Fruit fly (Drosophila melanogaster) whole organism, prepupa: ENCODE data around the gene bru1.

Experiments
- Blimp-1 ChIP-seq: fragments of 200-800 bp; sonication (Bioruptor generic); optimal IDR thresholded peaks from 3 replicates; lab custom pipeline; 2017; ENCODE audit warnings: missing biosample characterization, missing genetic modification characterization, mild to moderate bottlenecking, moderate library complexity, missing genetic modification reagents
- CG10631 ChIP-seq: fragments of 200-800 bp; sonication (Bioruptor generic); optimal IDR thresholded peaks from 2 replicates; lab custom pipeline; 2016; ENCODE audit warnings: missing biosample characterization, missing genetic modification characterization
- CG10669 ChIP-seq: fragments of 200-800 bp; sonication (Bioruptor generic); optimal IDR thresholded peaks from 3 replicates; lab custom pipeline; 2018; ENCODE audit warnings: missing biosample characterization, mild to moderate bottlenecking, missing genetic modification characterization, moderate library complexity
- CG11294 ChIP-seq: fragments of 200-800 bp; sonication (Bioruptor generic); IDR thresholded peaks from 2 replicates; pipeline ENCODE4 v1.3.6; 2022; ENCODE audit warnings: missing biosample characterization, missing genetic modification characterization
- CG11902 ChIP-seq: fragments of 200-800 bp; sonication (Bioruptor generic); optimal IDR thresholded peaks from 3 replicates; lab custom pipeline; 2016; ENCODE audit warnings: missing biosample characterization, missing genetic modification characterization
- CG15336 ChIP-seq: fragments of 200-800 bp; sonication (Bioruptor generic); IDR thresholded peaks from 2 replicates; pipeline ENCODE4 v1.3.6; 2022; ENCODE audit warnings: missing biosample characterization, missing genetic modification characterization
- CG1621 ChIP-seq: fragments of 200-800 bp; sonication (Bioruptor generic); optimal IDR thresholded peaks from 3 replicates; lab custom pipeline; 2018; ENCODE audit warnings: missing biosample characterization, mild to moderate bottlenecking, missing genetic modification characterization
- CG16779 ChIP-seq: fragments of 200-800 bp; sonication (Bioruptor generic); optimal IDR thresholded peaks from 3 replicates; lab custom pipeline; 2017; ENCODE audit warnings: missing biosample characterization, mild to moderate bottlenecking, missing genetic modification characterization
- CG3032 ChIP-seq: fragments of 200-800 bp; optimal IDR thresholded peaks from 2 replicates; lab custom pipeline; 2019; ENCODE audit warnings: missing biosample characterization, mild to moderate bottlenecking, missing genetic modification characterization, moderate library complexity
- CG31627 ChIP-seq: fragments of 200-800 bp; sonication (Bioruptor generic); optimal IDR thresholded peaks from 3 replicates; lab custom pipeline; 2016; ENCODE audit warnings: missing biosample characterization, missing genetic modification characterization
- CG6163 ChIP-seq: fragments of 200-800 bp; sonication (Bioruptor generic); IDR thresholded peaks from 3 replicates; pipeline ENCODE4 v1.3.6; 2022; ENCODE audit warnings: missing biosample characterization, missing genetic modification characterization
- CG6792 ChIP-seq: fragments of 200-800 bp; sonication (Bioruptor generic); optimal IDR thresholded peaks from 3 replicates; lab custom pipeline; 2016; ENCODE audit warnings: missing biosample characterization, missing genetic modification characterization
- CG7368 ChIP-seq: fragments of 200-800 bp; sonication (Bioruptor generic); optimal IDR thresholded peaks from 3 replicates; lab custom pipeline; 2016; ENCODE audit warnings: missing biosample characterization, missing genetic modification characterization
- CG8319 ChIP-seq: fragments of 200-800 bp; sonication (Bioruptor generic); optimal IDR thresholded peaks from 3 replicates; lab custom pipeline; 2016; ENCODE audit warnings: missing biosample characterization, missing genetic modification characterization
- Ets21C ChIP-seq: fragments of 200-800 bp; sonication (Bioruptor generic); optimal IDR thresholded peaks from 3 replicates; lab custom pipeline; 2016; ENCODE audit warnings: missing biosample characterization, missing genetic modification characterization
- Gug ChIP-seq: fragments of 200-800 bp; sonication (Bioruptor generic); IDR thresholded peaks from 2 replicates; pipeline ENCODE4 v1.3.6; 2022; ENCODE audit warnings: missing biosample characterization, missing genetic modification characterization
- Hr39 ChIP-seq: fragments of 200-800 bp; sonication (Bioruptor generic); optimal IDR thresholded peaks from 2 replicates; lab custom pipeline; 2016; ENCODE audit warnings: missing biosample characterization, missing genetic modification characterization
- Hr4 ChIP-seq: fragments of 200-800 bp; sonication (Bioruptor generic); optimal IDR thresholded peaks from 3 replicates; lab custom pipeline; 2016; ENCODE audit warnings: missing biosample characterization, missing genetic modification characterization
- Lpt ChIP-seq: fragments of 200-800 bp; sonication (Bioruptor generic); optimal IDR thresholded peaks from 3 replicates; lab custom pipeline; 2016; ENCODE audit warnings: missing biosample characterization, missing genetic modification characterization
- OdsH ChIP-seq: fragments of 200-800 bp; sonication (Bioruptor generic); optimal IDR thresholded peaks from 3 replicates; lab custom pipeline; 2016; ENCODE audit warnings: missing biosample characterization, missing genetic modification characterization
- Smox ChIP-seq: fragments of 200-800 bp; sonication (Bioruptor generic); optimal IDR thresholded peaks from 3 replicates; lab custom pipeline; 2016; ENCODE audit warnings: missing biosample characterization, missing genetic modification characterization
- Sox15 ChIP-seq: fragments of 200-800 bp; sonication (Bioruptor generic); optimal IDR thresholded peaks from 3 replicates; lab custom pipeline; 2016; ENCODE audit warnings: missing biosample characterization, missing genetic modification characterization
- eg ChIP-seq: fragments of 200-800 bp; sonication (Bioruptor generic); IDR thresholded peaks from 3 replicates; pipeline ENCODE4 v1.3.6; 2022; ENCODE audit warnings: missing biosample characterization, missing genetic modification characterization
- esn ChIP-seq: fragments of 200-800 bp; sonication (Bioruptor generic); optimal IDR thresholded peaks from 2 replicates; lab custom pipeline; 2016; ENCODE audit warnings: missing biosample characterization, mild to moderate bottlenecking, missing genetic modification characterization, moderate library complexity
- fd59A ChIP-seq: fragments of 200-800 bp; sonication (Bioruptor generic); optimal IDR thresholded peaks from 2 replicates; lab custom pipeline; 2017; ENCODE audit warnings: missing biosample characterization, mild to moderate bottlenecking, missing genetic modification characterization, missing genetic modification reagents
- fkh ChIP-seq: fragments of 200-800 bp; sonication (Bioruptor generic); optimal IDR thresholded peaks from 3 replicates; lab custom pipeline; 2017; ENCODE audit warnings: missing biosample characterization, mild to moderate bottlenecking, missing genetic modification characterization, moderate library complexity
- lz ChIP-seq: fragments of 200-800 bp; sonication (Bioruptor generic); optimal IDR thresholded peaks from 3 replicates; lab custom pipeline; 2016; ENCODE audit warnings: missing biosample characterization, missing genetic modification characterization
- net ChIP-seq: fragments of 200-800 bp; sonication (Bioruptor generic); optimal IDR thresholded peaks from 3 replicates; lab custom pipeline; 2016; ENCODE audit warnings: missing biosample characterization, missing genetic modification characterization
- salr ChIP-seq, 2 experiments: fragments of 200-800 bp; sonication (Bioruptor generic); optimal IDR thresholded peaks; 3 replicates each; lab custom pipeline; 2016 to 2018; ENCODE audit warnings: missing biosample characterization in 2 of 2, missing genetic modification characterization in 2 of 2, mild to moderate bottlenecking in 1 of 2
- spab ChIP-seq: fragments of 200-800 bp; sonication (Bioruptor generic); optimal IDR thresholded peaks from 2 replicates; lab custom pipeline; 2017; ENCODE audit warnings: missing biosample characterization, mild to moderate bottlenecking, missing genetic modification characterization, missing genetic modification reagents
- ss ChIP-seq, 2 experiments: fragments of 200-800 bp; sonication (Bioruptor generic); optimal IDR thresholded peaks; 2 replicates in 1 of 2; 3 replicates in 1 of 2; lab custom pipeline; 2017 to 2018; ENCODE audit warnings: mild to moderate bottlenecking in 2 of 2, missing biosample characterization in 2 of 2, missing genetic modification characterization in 2 of 2, moderate library complexity in 1 of 2
- svp ChIP-seq: fragments of 200-800 bp; sonication (Bioruptor generic); peaks from one replicate; lab custom pipeline; 2016; ENCODE audit warnings: missing biosample characterization, missing genetic modification characterization
- topi ChIP-seq: fragments of 200-800 bp; sonication (Bioruptor generic); optimal IDR thresholded peaks from 3 replicates; lab custom pipeline; 2016; ENCODE audit warnings: missing biosample characterization, missing genetic modification characterization

Gene bru1

DNA sequence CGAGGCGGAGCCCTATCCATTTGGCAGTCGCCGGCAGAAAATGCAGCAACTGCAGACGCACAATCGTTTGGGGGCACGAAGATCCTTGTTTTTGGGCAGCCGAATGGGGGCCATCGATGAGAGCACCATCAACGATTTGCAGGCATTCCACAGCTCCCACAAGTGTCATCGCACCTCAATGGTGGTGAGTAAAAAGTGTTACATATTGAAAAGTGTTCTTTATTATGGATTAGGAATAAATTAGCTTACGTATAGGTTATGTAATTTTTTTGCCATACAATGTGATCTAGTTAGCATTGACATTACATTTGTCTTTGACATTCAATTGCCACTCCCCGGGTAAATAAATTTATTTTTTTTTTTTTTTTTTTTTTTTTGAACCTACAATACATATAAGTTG, 13.3 kb upstream of the bru1 start, which contains the start of gene CG31861:
Gene CG31861 (plus strand): TSS at position 301 of the 400 bp plus-strand sequence.
- TF ChIP-seq CG10669 (GFP tag; lab: Kevin White, UChicago) (no peak), ss (GFP tag; optimal IDR thresholded peaks at IDR 0.05; lab: Kevin White, UChicago) (no peak), svp (GFP tag; lab: Kevin White, UChicago) (no peak), Gug (GFP tag; lab: Robert Waterston, UW) (no peak), spab (no peak), CG15336 (no peak), lz (GFP tag; lab: Kevin White, UChicago) (no peak), salr (GFP tag; optimal IDR thresholded peaks at IDR 0.05; lab: Kevin White, UChicago) (no peak), CG16779 (tag; lab: Kevin White, UChicago) (no peak), CG7368 (GFP tag; lab: Kevin White, UChicago) (no peak), CG6163 (no peak), CG8319 (no peak), CG3032 (no peak), net (GFP tag; lab: Kevin White, UChicago) (no peak)

DNA sequence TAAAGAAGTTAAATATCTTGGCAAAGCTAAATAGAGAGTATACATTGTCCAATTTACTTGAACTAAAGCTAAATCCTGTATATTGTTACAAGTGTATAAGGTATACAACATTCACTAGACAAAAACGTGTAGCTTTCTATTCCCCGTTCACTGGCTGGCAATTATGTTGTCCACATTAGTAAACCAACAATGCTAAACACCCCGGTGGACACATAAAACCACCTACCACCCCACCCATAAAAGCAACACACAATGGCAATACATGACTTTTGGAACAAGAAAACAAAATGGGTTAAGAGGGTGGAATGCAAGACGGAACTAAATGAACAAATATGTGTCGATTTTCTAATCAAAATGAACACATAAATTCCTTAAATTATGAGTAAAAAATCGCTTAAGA, 10.9 kb upstream of the bru1 start, which contains the start of gene ZnT33D:
Gene ZnT33D (plus strand): TSS at position 301 of the 400 bp plus-strand sequence.
- TF ChIP-seq CG8319 (no peak), CG1621 (tag; lab: Kevin White, UChicago) (no peak), CG3032 (no peak), Ets21C (no peak), Lpt (GFP tag; lab: Kevin White, UChicago) (no peak), OdsH (GFP tag; lab: Kevin White, UChicago) (no peak), esn (GFP tag; lab: Kevin White, UChicago) (no peak), Smox (GFP tag; lab: Kevin White, UChicago) (no peak), CG11902 (GFP tag; lab: Kevin White, UChicago) (no peak), Hr39 (no peak), CG7368 (GFP tag; lab: Kevin White, UChicago) (no peak)

DNA sequence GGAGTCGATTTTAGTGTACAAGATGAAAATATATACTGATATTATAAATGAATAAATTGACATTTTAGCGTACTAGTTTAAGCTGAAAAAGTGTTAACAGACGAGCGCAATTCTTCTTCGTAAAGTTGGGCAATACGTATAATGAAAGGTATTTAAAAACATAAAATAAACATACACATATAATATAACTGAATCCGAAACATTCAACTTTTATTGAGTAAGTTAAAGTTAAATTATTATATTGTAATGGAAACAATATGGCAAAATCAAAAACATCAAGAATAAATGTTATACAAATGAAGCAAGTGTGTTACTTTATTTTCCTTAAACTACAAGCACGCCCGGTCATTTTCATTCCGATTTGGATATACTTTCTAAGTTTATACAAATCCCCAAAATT, 4.6 kb upstream of the bru1 start, which contains the start of gene CG17217:
Gene CG17217 (plus strand): TSS at position 301 of the 400 bp plus-strand sequence.
- TF ChIP-seq CG11294 (GFP tag; lab: Robert Waterston, UW) (no peak), CG8319 (no peak), Smox (GFP tag; lab: Kevin White, UChicago) (no peak), fd59A (GFP tag; lab: Kevin White, UChicago) (no peak), CG15336 (no peak), CG6792 (GFP tag; lab: Kevin White, UChicago) (no peak), topi (GFP tag; lab: Kevin White, UChicago) (no peak)

- TF ChIP-seq CG1621 (tag; lab: Kevin White, UChicago) (no peak), Lpt (GFP tag; lab: Kevin White, UChicago) (no peak), fkh (GFP tag; lab: Kevin White, UChicago) (peak; percentile 74)
Observed at dm6 chr2L:12172536-12173234, 2.1 kb upstream of the bru1 start, which contains the start of the genes CG6583 and crok. CG6583 (minus strand) TSS chr2L:12172586. crok (plus strand) TSS chr2L:12172981.

DNA sequence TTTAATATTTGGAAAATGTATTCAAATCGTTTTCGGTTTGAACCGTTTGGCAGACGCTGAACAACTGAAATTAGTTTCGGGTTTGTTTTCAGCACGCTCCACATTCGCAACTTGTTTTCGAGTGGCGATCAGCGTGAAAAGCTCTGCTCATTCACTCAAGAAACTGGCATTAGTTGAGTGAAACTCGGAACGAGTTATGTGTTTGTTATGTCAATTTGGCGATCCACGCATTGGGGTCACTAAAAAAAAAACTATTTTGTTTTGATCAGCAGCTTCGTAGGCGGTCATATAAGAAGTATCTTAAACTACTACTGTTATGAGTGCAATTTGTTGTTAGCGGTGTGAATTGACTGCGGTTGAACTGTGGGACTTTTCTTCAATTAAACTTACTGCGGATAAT, 2.8 kb downstream of the bru1 start, which contains the start of gene atilla:
Gene atilla (minus strand): TSS at position 266 of the 400 bp plus-strand sequence.
- peak; percentile 30; the same call in 1 of the 2 replicates for TF ChIP-seq CG15336
- TF ChIP-seq Hr39, result no peak
- TF ChIP-seq Blimp-1, result no peak
- TF ChIP-seq Hr4 (GFP tag; lab: Kevin White, UChicago), result no peak
- no peak for TF ChIP-seq CG16779 (tag; lab: Kevin White, UChicago)
- TF ChIP-seq CG31627, result no peak
- no peak for TF ChIP-seq CG11294 (GFP tag; lab: Robert Waterston, UW)
- TF ChIP-seq salr (GFP tag; optimal IDR thresholded peaks at IDR 0.05; lab: Kevin White, UChicago), result no peak
- TF ChIP-seq fkh (GFP tag; lab: Kevin White, UChicago), result peak; percentile 13
- no peak for TF ChIP-seq CG10631
- no peak for TF ChIP-seq Sox15
- peak; percentile 17; the same call in 1 of the 3 replicates for TF ChIP-seq eg (GFP tag; lab: Robert Waterston, UW)
- no peak for TF ChIP-seq CG10669 (GFP tag; lab: Kevin White, UChicago)
